Fruit fly (Drosophila melanogaster): ENCODE measurements around the gene CG43658.

DNA sequence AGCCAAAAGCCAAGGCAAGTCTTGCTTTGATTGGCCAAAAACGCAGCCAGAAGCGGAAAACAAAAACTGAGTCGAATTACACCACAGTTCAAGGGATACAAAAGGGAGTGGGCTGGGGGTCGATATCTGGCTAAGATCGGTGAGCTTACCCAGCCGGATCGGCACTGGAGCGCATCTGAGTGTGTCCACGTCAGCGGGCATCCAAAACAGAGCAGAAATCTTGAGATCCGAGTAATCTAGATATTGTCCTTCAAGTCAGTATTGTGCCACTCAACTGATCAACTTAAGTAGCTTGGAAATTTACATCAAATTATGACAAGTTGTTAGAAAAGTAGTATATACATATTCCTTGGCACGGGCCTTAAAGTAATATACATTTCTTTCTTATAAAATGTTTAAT, 27.6 kb upstream of the CG43658 start, which contains the start of gene CG12992:
- TF ChIP-seq Pif1A (GFP tag; optimal IDR thresholded peaks at IDR 0.05) (no peak), CG34367 (tag; optimal IDR thresholded peaks at IDR 0.05) (no peak), Snoo (tag; optimal IDR thresholded peaks at IDR 0.05) (no peak)
